3 fruit fly cellular contexts compared by ENCODE assay signal in the genomic region with DNA sequence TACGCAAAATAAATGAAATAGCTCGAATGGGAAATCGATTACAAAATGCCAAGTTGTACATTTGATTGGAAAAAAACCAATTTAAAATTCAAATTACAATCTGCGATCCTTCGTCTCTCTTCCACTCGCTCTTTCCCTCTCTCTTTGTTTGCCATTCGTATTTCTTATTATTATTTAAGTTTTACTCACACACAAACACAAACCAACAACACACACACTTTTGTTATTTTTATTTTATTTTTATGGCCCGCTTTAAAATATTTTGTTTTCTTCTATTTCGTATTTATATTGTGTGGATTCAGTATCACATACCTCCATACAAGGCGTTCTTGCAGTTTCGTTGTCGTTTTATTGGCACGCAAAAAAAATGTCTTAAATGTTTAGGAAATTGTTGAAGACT.
TF ChIP-seq lines count a peak whose summit lies in the region.

No protein-coding gene starts in this region.

- TF ChIP-seq CTCF in whole organism, embryonic (GFP tag; optimal IDR thresholded peaks at IDR 0.05; lab: Kevin White, UChicago): no peak

TF ChIP-seq in whole organism, adult, 20 proteins besides CTCF, POLR2A, EP300 and RAD21:
- TF ChIP-seq kay (GFP tag; lab: Kevin White, UChicago; ENCODE audit: borderline replicate concordance) (peak; percentile 85), CG7101 (tag; optimal IDR thresholded peaks at IDR 0.05; lab: Kevin White, UChicago) (no peak)

TF ChIP-seq in whole organism, embryonic, 481 proteins besides CTCF, POLR2A, EP300 and RAD21:
- TF ChIP-seq sens (GFP tag; lab: Kevin White, UChicago): peak; percentile 51
- TF ChIP-seq ken (GFP tag; IDR thresholded peaks at IDR 0.05; lab: Robert Waterston, UW): no peak
TF ChIP-seq in whole organism, embryonic: peak in this region for 1.

TF ChIP-seq in whole organism, prepupa, 60 proteins besides CTCF, POLR2A, EP300 and RAD21:
- TF ChIP-seq spab (GFP tag; optimal IDR thresholded peaks at IDR 0.05; lab: Kevin White, UChicago) (no peak), Eip78C (GFP tag; lab: Kevin White, UChicago) (peak; percentile 46), Sox14 (GFP tag; optimal IDR thresholded peaks at IDR 0.05; lab: Kevin White, UChicago) (no peak)
